Fruit fly (Drosophila melanogaster) whole organism, adult: Measurements from ENCODE around the gene CG9920.

ENCODE experiments used
- CG11617 ChIP-seq: fragments of 200-800 bp; sonication (Bioruptor generic); optimal IDR thresholded peaks from 2 replicates; lab custom pipeline; 2017; ENCODE audit warnings: mild to moderate bottlenecking, missing biosample characterization, missing genetic modification reagents, missing genetic modification characterization
- CG12768 ChIP-seq: fragments of 200-800 bp; sonication (Bioruptor generic); optimal IDR thresholded peaks from 2 replicates; lab custom pipeline; 2017; ENCODE audit warnings: missing biosample characterization, missing genetic modification characterization, mild to moderate bottlenecking, moderate library complexity, missing genetic modification reagents
- CG14711 ChIP-seq: fragments of 200-800 bp; sonication (Bioruptor generic); optimal IDR thresholded peaks from 2 replicates; lab custom pipeline; 2018; ENCODE audit warnings: missing biosample characterization, mild to moderate bottlenecking, missing genetic modification characterization, moderate library complexity
- CG1620 ChIP-seq: fragments of 200-800 bp; sonication (Bioruptor generic); optimal IDR thresholded peaks from 2 replicates; lab custom pipeline; 2016; ENCODE audit warnings: missing biosample characterization, missing genetic modification characterization
- CG33017 ChIP-seq: fragments of 200-800 bp; sonication (Bioruptor generic); optimal IDR thresholded peaks from 2 replicates; lab custom pipeline; 2018; ENCODE audit warnings: missing biosample characterization, mild to moderate bottlenecking, missing genetic modification characterization, moderate library complexity
- CG5204 ChIP-seq: fragments of 200-800 bp; sonication (Bioruptor generic); optimal IDR thresholded peaks from 2 replicates; lab custom pipeline; 2016; ENCODE audit warnings: missing biosample characterization, missing genetic modification characterization
- CG7045 ChIP-seq: fragments of 200-800 bp; sonication (Bioruptor generic); optimal IDR thresholded peaks from 2 replicates; lab custom pipeline; 2017; ENCODE audit warnings: missing biosample characterization, mild to moderate bottlenecking, missing genetic modification characterization
- CG7101 ChIP-seq: fragments of 200-800 bp; sonication (Bioruptor generic); optimal IDR thresholded peaks from 2 replicates; lab custom pipeline; 2018; ENCODE audit warnings: missing biosample characterization, mild to moderate bottlenecking, missing genetic modification characterization, moderate library complexity
- Clk ChIP-seq: fragments of 200-800 bp; sonication (Bioruptor generic); optimal IDR thresholded peaks from 2 replicates; lab custom pipeline; 2017; ENCODE audit warnings: missing biosample characterization, missing genetic modification characterization
- Crg-1 ChIP-seq: fragments of 200-800 bp; sonication (Bioruptor generic); optimal IDR thresholded peaks from 2 replicates; lab custom pipeline; 2016; ENCODE audit warnings: missing biosample characterization, missing genetic modification characterization
- Hr96 ChIP-seq: fragments of 200-800 bp; sonication (Bioruptor generic); optimal IDR thresholded peaks from 2 replicates; lab custom pipeline; 2016; ENCODE audit warnings: missing biosample characterization, missing genetic modification characterization
- Mnt ChIP-seq: fragments of 200-800 bp; sonication (Bioruptor generic); optimal IDR thresholded peaks from 2 replicates; lab custom pipeline; 2016; ENCODE audit warnings: missing biosample characterization, mild to moderate bottlenecking, missing genetic modification characterization
- bab1 ChIP-seq: fragments of 200-800 bp; sonication (Bioruptor generic); optimal IDR thresholded peaks from 3 replicates; lab custom pipeline; 2019; ENCODE audit warnings: missing biosample characterization, mild to moderate bottlenecking, missing genetic modification characterization, moderate library complexity
- cic ChIP-seq: fragments of 200-800 bp; sonication (Bioruptor generic); optimal IDR thresholded peaks from 2 replicates; lab custom pipeline; 2017; ENCODE audit warnings: missing biosample characterization, mild to moderate bottlenecking, missing genetic modification characterization, moderate library complexity
- cnc ChIP-seq, 2 experiments: fragments of >200 bp; optimal IDR thresholded peaks; 2 replicates each; lab custom pipeline; 2017
- kay ChIP-seq: fragments of 200-800 bp; sonication (Bioruptor generic); peaks from one replicate; lab custom pipeline; 2016; ENCODE audit warnings: missing biosample characterization, missing genetic modification characterization, borderline replicate concordance
- ovo ChIP-seq: fragments of 200-800 bp; sonication (Bioruptor generic); optimal IDR thresholded peaks from 2 replicates; lab custom pipeline; 2016; ENCODE audit warnings: missing biosample characterization, missing genetic modification characterization
- pad ChIP-seq: fragments of 200-800 bp; sonication (Bioruptor generic); optimal IDR thresholded peaks from 3 replicates; lab custom pipeline; 2017; ENCODE audit warnings: missing biosample characterization, missing genetic modification characterization, mild to moderate bottlenecking, moderate library complexity, missing genetic modification reagents
- tj ChIP-seq: fragments of 200-800 bp; sonication (Bioruptor generic); optimal IDR thresholded peaks from 3 replicates; lab custom pipeline; 2017; ENCODE audit warnings: missing biosample characterization, mild to moderate bottlenecking, missing genetic modification characterization, moderate library complexity
- toe ChIP-seq: fragments of 200-800 bp; sonication (Bioruptor generic); optimal IDR thresholded peaks from 2 replicates; lab custom pipeline; 2016; ENCODE audit warnings: missing biosample characterization, missing genetic modification characterization

CG9920 gene

DNA sequence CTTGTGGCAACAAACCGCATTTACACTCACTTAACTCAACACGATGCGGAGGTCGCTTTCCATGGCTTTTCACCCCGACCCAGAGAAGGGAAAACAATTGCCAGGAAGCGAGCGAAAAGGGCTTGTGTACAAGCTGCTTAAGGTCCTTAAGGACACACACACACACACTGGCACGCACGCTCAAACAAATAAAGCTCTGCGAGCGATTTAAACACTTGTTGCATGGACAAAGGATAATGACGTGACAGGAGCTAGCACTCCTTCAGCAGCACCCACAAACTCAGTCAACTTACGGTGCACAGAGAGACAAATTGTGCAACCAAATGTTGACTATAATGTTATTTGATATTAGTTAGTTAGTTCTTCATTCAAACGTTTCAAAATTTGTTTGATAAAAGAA, 12.3 kb downstream of the CG9920 start:
- TF ChIP-seq CG12768 (GFP tag; lab: Kevin White, UChicago) (no peak), cnc (optimal IDR thresholded peaks at IDR 0.05; lab: Kevin White, UChicago) (no peak), Clk (GFP tag; lab: Kevin White, UChicago) (no peak), toe (GFP tag; lab: Kevin White, UChicago) (no peak), CG7045 (GFP tag; lab: Kevin White, UChicago) (no peak), pad (GFP tag; lab: Kevin White, UChicago) (no peak), ovo (GFP tag; lab: Kevin White, UChicago) (no peak), CG7101 (tag; lab: Kevin White, UChicago) (no peak), Mnt (GFP tag; lab: Kevin White, UChicago) (no peak), Crg-1 (GFP tag; lab: Kevin White, UChicago) (no peak), CG5204 (GFP tag; lab: Kevin White, UChicago) (no peak), CG33017 (no peak), CG11617 (no peak)

DNA sequence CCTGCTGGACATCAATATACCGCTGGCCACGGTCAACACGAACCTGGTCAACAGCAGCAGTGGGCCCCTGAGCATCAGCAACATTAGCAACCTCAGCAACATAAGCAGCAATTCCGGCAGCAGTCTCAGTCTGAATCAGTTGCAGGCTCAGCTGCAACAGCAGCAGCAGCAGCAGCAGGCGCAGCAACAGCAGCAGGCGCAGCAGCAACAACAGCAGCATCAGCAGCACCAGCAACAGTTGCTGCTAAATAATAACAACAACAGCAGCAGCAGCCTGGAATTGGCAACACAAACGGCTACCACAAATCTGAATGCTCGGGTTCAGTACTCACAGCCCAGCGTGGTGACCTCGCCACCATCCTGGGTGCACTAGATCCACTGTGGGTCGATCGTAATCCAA, 16.4 kb downstream of the CG9920 start:
- TF ChIP-seq Crg-1 (GFP tag; lab: Kevin White, UChicago) = no peak
- no peak for TF ChIP-seq cnc (optimal IDR thresholded peaks at IDR 0.05; lab: Kevin White, UChicago)
- no peak for TF ChIP-seq CG5204 (GFP tag; lab: Kevin White, UChicago)
- TF ChIP-seq CG11617 = no peak
- no peak for TF ChIP-seq Clk (GFP tag; lab: Kevin White, UChicago)
- TF ChIP-seq CG1620 (GFP tag; lab: Kevin White, UChicago) = no peak
- no peak for TF ChIP-seq tj (GFP tag; lab: Kevin White, UChicago)
- no peak for TF ChIP-seq CG12768 (GFP tag; lab: Kevin White, UChicago)
- no peak for TF ChIP-seq CG7101 (tag; lab: Kevin White, UChicago)
- TF ChIP-seq kay (GFP tag; lab: Kevin White, UChicago) = no peak
- TF ChIP-seq bab1 (GFP tag; lab: Kevin White, UChicago) = no peak

DNA sequence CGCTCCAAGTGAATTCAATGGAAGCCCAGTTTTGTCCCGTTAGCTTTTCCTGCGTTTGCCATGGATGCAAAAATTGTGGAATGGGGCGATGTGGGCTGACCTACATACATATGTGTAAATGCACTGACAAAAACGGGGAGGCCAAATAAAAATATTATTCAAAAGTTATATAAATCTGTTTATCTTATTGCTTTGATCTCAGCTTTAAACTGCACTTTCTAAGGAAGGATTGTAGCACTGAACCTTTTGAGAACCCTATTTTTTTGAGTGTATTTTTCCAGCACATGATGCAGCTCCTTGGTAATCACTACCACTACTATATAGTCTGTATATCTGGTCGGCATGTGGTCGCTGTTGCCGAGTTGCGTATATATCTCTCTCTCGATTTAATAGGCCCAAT, 20.9 kb downstream of the CG9920 start:
- TF ChIP-seq kay (GFP tag; lab: Kevin White, UChicago) (peak; percentile 17), toe (GFP tag; lab: Kevin White, UChicago) (no peak), CG14711 (tag; lab: Kevin White, UChicago) (peak; percentile 16), CG12768 (GFP tag; lab: Kevin White, UChicago) (peak; percentile 32), Clk (GFP tag; lab: Kevin White, UChicago) (peak; percentile 1), CG7045 (GFP tag; lab: Kevin White, UChicago) (peak; percentile 34), ovo (GFP tag; lab: Kevin White, UChicago) (no peak), CG5204 (GFP tag; lab: Kevin White, UChicago) (no peak), tj (GFP tag; lab: Kevin White, UChicago) (no peak), Crg-1 (GFP tag; lab: Kevin White, UChicago) (no peak)

DNA sequence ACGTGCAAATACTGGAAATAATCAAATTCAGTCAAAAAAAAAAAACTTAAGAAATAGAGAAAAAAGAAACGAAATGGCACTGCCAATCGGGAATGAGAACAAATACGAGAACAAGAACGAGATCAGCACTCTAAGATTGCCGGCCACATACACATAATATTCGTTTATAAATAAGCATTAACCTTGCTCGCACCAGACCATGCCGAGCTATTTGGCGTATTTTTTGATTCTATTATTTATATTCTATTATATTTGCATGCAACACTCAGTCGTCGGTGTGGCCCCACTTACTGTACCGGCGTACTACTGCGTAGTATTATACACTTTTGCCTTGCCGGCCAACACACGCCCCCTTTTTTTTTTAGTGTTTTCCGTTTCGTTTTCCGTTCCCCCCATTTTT, 27.2 kb downstream of the CG9920 start:
- TF ChIP-seq bab1 (GFP tag; lab: Kevin White, UChicago) (no peak), Mnt (GFP tag; lab: Kevin White, UChicago) (peak; percentile 25), CG5204 (GFP tag; lab: Kevin White, UChicago) (peak; percentile 30), CG12768 (GFP tag; lab: Kevin White, UChicago) (no peak), CG7045 (GFP tag; lab: Kevin White, UChicago) (peak; percentile 7), Clk (GFP tag; lab: Kevin White, UChicago) (no peak), CG7101 (tag; lab: Kevin White, UChicago) (no peak), CG1620 (GFP tag; lab: Kevin White, UChicago) (no peak), CG14711 (tag; lab: Kevin White, UChicago) (peak; percentile 20), kay (GFP tag; lab: Kevin White, UChicago) (no peak), CG11617 (no peak), tj (GFP tag; lab: Kevin White, UChicago) (no peak), CG33017 (no peak), pad (GFP tag; lab: Kevin White, UChicago) (no peak)

DNA sequence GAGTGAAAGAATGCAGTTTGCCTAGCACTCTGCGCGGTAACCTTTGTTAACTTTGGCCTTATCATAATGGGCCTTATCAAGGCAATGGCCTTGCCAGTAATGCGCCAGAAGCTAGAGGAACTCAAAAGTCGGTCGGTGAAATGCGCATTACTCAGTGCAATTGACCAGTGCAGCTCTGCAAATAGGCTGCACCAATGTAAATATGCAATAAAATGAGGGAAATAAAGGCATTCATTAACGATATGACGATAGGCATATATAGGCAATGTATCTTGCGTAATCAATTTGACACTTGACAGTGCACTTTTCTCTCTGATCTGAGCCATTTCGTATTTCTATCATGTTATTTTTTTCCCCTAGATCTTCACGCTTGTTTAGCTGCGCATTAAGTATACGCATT, 27.8 kb downstream of the CG9920 start:
- TF ChIP-seq CG5204 (GFP tag; lab: Kevin White, UChicago) (no peak), tj (GFP tag; lab: Kevin White, UChicago) (no peak), ovo (GFP tag; lab: Kevin White, UChicago) (peak; percentile 15), cic (peak; percentile 74), CG14711 (tag; lab: Kevin White, UChicago) (no peak), CG7045 (GFP tag; lab: Kevin White, UChicago) (peak; percentile 25), CG12768 (GFP tag; lab: Kevin White, UChicago) (peak; percentile 87), CG7101 (tag; lab: Kevin White, UChicago) (peak; percentile 38), kay (GFP tag; lab: Kevin White, UChicago) (peak; percentile 64), CG11617 (no peak), toe (GFP tag; lab: Kevin White, UChicago) (peak; percentile 44), Crg-1 (GFP tag; lab: Kevin White, UChicago) (peak; percentile 77), bab1 (GFP tag; lab: Kevin White, UChicago) (no peak), Hr96 (GFP tag; lab: Kevin White, UChicago) (no peak), cnc (optimal IDR thresholded peaks at IDR 0.05; lab: Kevin White, UChicago) (no peak), pad (GFP tag; lab: Kevin White, UChicago) (peak; percentile 6), CG1620 (GFP tag; lab: Kevin White, UChicago) (peak; percentile 51), CG33017 (peak; percentile 7), Mnt (GFP tag; lab: Kevin White, UChicago) (peak; percentile 31), Clk (GFP tag; lab: Kevin White, UChicago) (peak; percentile 45)
